Worm (Caenorhabditis elegans) whole organism, late embryonic: ENCODE measurements around the gene F52G3.7.
A peak's percentile ranks its signal among the peaks of the same experiment; 100 is the strongest.

Experiments used
- C38D4.7 ChIP-seq: fragments of 200-800 bp; sonication (Bioruptor generic); optimal IDR thresholded peaks from 2 replicates; lab custom pipeline; 2018; ENCODE audit warnings: mild to moderate bottlenecking, missing genetic modification characterization, moderate library complexity, missing compliant biosample characterization
- F13H6.1 ChIP-seq: sonication (generic microtip); optimal IDR thresholded peaks from 2 replicates; lab custom pipeline; 2016; ENCODE audit warnings: missing genetic modification characterization, missing compliant biosample characterization
- K02D7.2 ChIP-seq: sonication (generic microtip); optimal IDR thresholded peaks from 2 replicates; lab custom pipeline; 2017; ENCODE audit warnings: mild to moderate bottlenecking, missing genetic modification characterization, missing compliant biosample characterization
- T23F11.4 ChIP-seq: fragments of 200-800 bp; sonication (Bioruptor generic); optimal IDR thresholded peaks from 2 replicates; lab custom pipeline; 2018; ENCODE audit warnings: mild to moderate bottlenecking, missing genetic modification characterization, missing compliant biosample characterization
- ahr-1 ChIP-seq: sonication (generic microtip); optimal IDR thresholded peaks from 2 replicates; lab custom pipeline; 2016; ENCODE audit warnings: missing genetic modification characterization, missing compliant biosample characterization
- ama-1 ChIP-seq: fragments of 150-350 bp; optimal IDR thresholded peaks from 2 replicates; lab custom pipeline; 2014
- ceh-14 ChIP-seq: sonication (generic microtip); optimal IDR thresholded peaks from 2 replicates; lab custom pipeline; 2016; ENCODE audit warnings: missing genotype, missing genetic modification characterization, missing compliant biosample characterization
- ceh-18 ChIP-seq: sonication (generic microtip); optimal IDR thresholded peaks from 2 replicates; lab custom pipeline; 2016; ENCODE audit warnings: missing genetic modification characterization, missing compliant biosample characterization
- ceh-2 ChIP-seq: sonication (generic microtip); optimal IDR thresholded peaks from 2 replicates; lab custom pipeline; 2016; ENCODE audit warnings: missing genotype, missing genetic modification characterization, missing compliant biosample characterization
- ceh-22 ChIP-seq: sonication (generic microtip); optimal IDR thresholded peaks from 2 replicates; lab custom pipeline; 2017; ENCODE audit warnings: missing biosample characterization, missing genetic modification characterization
- ceh-24 ChIP-seq: sonication (generic microtip); optimal IDR thresholded peaks from 2 replicates; lab custom pipeline; 2016; ENCODE audit warnings: mild to moderate bottlenecking, missing genetic modification characterization, missing compliant biosample characterization
- ceh-30 ChIP-seq: fragments of 150-350 bp; optimal IDR thresholded peaks from 2 replicates; lab custom pipeline; 2014; ENCODE audit warnings: missing biosample characterization, missing genetic modification characterization
- ceh-31 ChIP-seq: sonication (generic microtip); optimal IDR thresholded peaks from 2 replicates; lab custom pipeline; 2016; ENCODE audit warnings: missing genetic modification characterization, missing compliant biosample characterization
- ceh-45 ChIP-seq: fragments of 200-800 bp; sonication (Bioruptor generic); IDR thresholded peaks from 2 replicates; pipeline ENCODE4 v1.3.6; 2022; ENCODE audit warnings: missing genetic modification reagents, missing genetic modification characterization, missing compliant biosample characterization
- ceh-48 ChIP-seq: sonication (generic microtip); optimal IDR thresholded peaks from 2 replicates; lab custom pipeline; 2016; ENCODE audit warnings: missing genetic modification characterization, inconsistent platforms, missing compliant biosample characterization
- ceh-6 ChIP-seq: fragments of 200-800 bp; sonication (Bioruptor generic); optimal IDR thresholded peaks from 2 replicates; lab custom pipeline; 2018; ENCODE audit warnings: mild to moderate bottlenecking, missing genetic modification characterization, missing compliant biosample characterization
- ceh-9 ChIP-seq: sonication (generic microtip); optimal IDR thresholded peaks from 2 replicates; lab custom pipeline; 2016; ENCODE audit warnings: mild to moderate bottlenecking, missing genetic modification characterization, inconsistent platforms, missing compliant biosample characterization
- che-1 ChIP-seq: sonication (generic microtip); optimal IDR thresholded peaks from 2 replicates; lab custom pipeline; 2016; ENCODE audit warnings: mild to moderate bottlenecking, missing genetic modification characterization, missing compliant biosample characterization
- dve-1 ChIP-seq: sonication (generic microtip); optimal IDR thresholded peaks from 2 replicates; lab custom pipeline; 2017; ENCODE audit warnings: antibody characterized with exemption, mild to moderate bottlenecking, missing genetic modification characterization, missing compliant biosample characterization
- elt-4 ChIP-seq: sonication (generic microtip); optimal IDR thresholded peaks from 2 replicates; lab custom pipeline; 2016; ENCODE audit warnings: missing genetic modification characterization, missing compliant biosample characterization
- ets-4 ChIP-seq: sonication (generic microtip); optimal IDR thresholded peaks from 2 replicates; lab custom pipeline; 2016; ENCODE audit warnings: missing genetic modification characterization, missing compliant biosample characterization
- eyg-1 ChIP-seq: sonication (generic microtip); optimal IDR thresholded peaks from 2 replicates; lab custom pipeline; 2016; ENCODE audit warnings: missing genotype, missing genetic modification characterization, missing compliant biosample characterization
- fkh-10 ChIP-seq: fragments of 150-350 bp; optimal IDR thresholded peaks from 2 replicates; lab custom pipeline; 2014; ENCODE audit warnings: missing biosample characterization, missing genetic modification reagents, missing genetic modification characterization
- gmeb-2 ChIP-seq: sonication (generic microtip); optimal IDR thresholded peaks from 2 replicates; lab custom pipeline; 2016; ENCODE audit warnings: missing genetic modification characterization, inconsistent platforms, missing compliant biosample characterization
- hlh-15 ChIP-seq: sonication (generic microtip); optimal IDR thresholded peaks from 2 replicates; lab custom pipeline; 2016; ENCODE audit warnings: missing genetic modification characterization, missing compliant biosample characterization
- hlh-30 ChIP-seq: sonication (generic microtip); optimal IDR thresholded peaks from 2 replicates; lab custom pipeline; 2017; ENCODE audit warnings: antibody characterized with exemption, missing genetic modification characterization, missing compliant biosample characterization; ENCODE audit not compliant: insufficient read depth
- hlh-6 ChIP-seq: sonication (generic microtip); optimal IDR thresholded peaks from 2 replicates; lab custom pipeline; 2016; ENCODE audit warnings: missing genotype, missing genetic modification characterization, missing compliant biosample characterization
- lim-6 ChIP-seq: sonication (generic microtip); optimal IDR thresholded peaks from 2 replicates; lab custom pipeline; 2016; ENCODE audit warnings: missing genetic modification characterization, missing compliant biosample characterization
- lin-11 ChIP-seq: fragments of 200-800 bp; sonication (Bioruptor generic); optimal IDR thresholded peaks from 2 replicates; lab custom pipeline; 2018; ENCODE audit warnings: mild to moderate bottlenecking, missing genetic modification characterization, missing compliant biosample characterization
- nfya-1 ChIP-seq: sonication (generic microtip); optimal IDR thresholded peaks from 2 replicates; lab custom pipeline; 2017; ENCODE audit warnings: missing genetic modification characterization, mild to moderate bottlenecking, missing compliant biosample characterization, antibody characterized with exemption, moderate library complexity
- nhr-11 ChIP-seq: fragments of 150-350 bp; optimal IDR thresholded peaks from 2 replicates; lab custom pipeline; 2014; ENCODE audit warnings: missing biosample characterization, missing genetic modification characterization
- nhr-232 ChIP-seq: sonication (generic microtip); optimal IDR thresholded peaks from 2 replicates; lab custom pipeline; 2016; ENCODE audit warnings: missing genetic modification characterization, missing compliant biosample characterization
- npax-4 ChIP-seq: sonication (generic microtip); optimal IDR thresholded peaks from 2 replicates; lab custom pipeline; 2016; ENCODE audit warnings: missing genetic modification characterization, missing compliant biosample characterization
- odd-2 ChIP-seq: sonication (generic microtip); optimal IDR thresholded peaks from 2 replicates; lab custom pipeline; 2017; ENCODE audit warnings: antibody characterized with exemption, mild to moderate bottlenecking, missing genetic modification characterization, missing compliant biosample characterization
- pat-9 ChIP-seq: fragments of 200-800 bp; sonication (Bioruptor generic); optimal IDR thresholded peaks from 2 replicates; lab custom pipeline; 2018; ENCODE audit warnings: mild to moderate bottlenecking, missing genetic modification characterization, moderate library complexity, missing compliant biosample characterization
- pax-1 ChIP-seq: fragments of 150-350 bp; optimal IDR thresholded peaks from 2 replicates; lab custom pipeline; 2014; ENCODE audit warnings: missing biosample characterization, missing genetic modification characterization
- pha-2 ChIP-seq: sonication (generic microtip); optimal IDR thresholded peaks from 2 replicates; lab custom pipeline; 2017; ENCODE audit warnings: mild to moderate bottlenecking, missing genetic modification characterization, missing compliant biosample characterization
- pha-4 ChIP-seq: fragments of 150-350 bp; optimal IDR thresholded peaks from 2 replicates; lab custom pipeline; 2018; ENCODE audit warnings: missing biosample characterization, missing genetic modification reagents, missing genetic modification characterization
- pqm-1 ChIP-seq: sonication (generic microtip); optimal IDR thresholded peaks from 2 replicates; lab custom pipeline; 2016; ENCODE audit warnings: missing genetic modification characterization, missing compliant biosample characterization
- rnt-1 ChIP-seq: sonication (generic microtip); optimal IDR thresholded peaks from 2 replicates; lab custom pipeline; 2016; ENCODE audit warnings: missing genetic modification characterization, missing compliant biosample characterization
- sdc-2 ChIP-seq: sonication (generic microtip); optimal IDR thresholded peaks from 2 replicates; lab custom pipeline; 2016; ENCODE audit warnings: missing genotype, missing genetic modification characterization, missing compliant biosample characterization
- syd-9 ChIP-seq: sonication (generic microtip); optimal IDR thresholded peaks from 2 replicates; lab custom pipeline; 2016; ENCODE audit warnings: mild to moderate bottlenecking, missing genetic modification characterization, moderate library complexity, missing compliant biosample characterization
- ttx-3 ChIP-seq: sonication (generic microtip); optimal IDR thresholded peaks from 2 replicates; lab custom pipeline; 2016; ENCODE audit warnings: missing genetic modification reagents, missing genetic modification characterization, missing compliant biosample characterization
- unc-42 ChIP-seq: sonication (generic microtip); optimal IDR thresholded peaks from 2 replicates; lab custom pipeline; 2016; ENCODE audit warnings: missing genotype, missing genetic modification characterization, missing compliant biosample characterization
- unc-86 ChIP-seq: sonication (generic microtip); optimal IDR thresholded peaks from 2 replicates; lab custom pipeline; 2016; ENCODE audit warnings: missing genetic modification characterization, missing compliant biosample characterization
- ztf-16 ChIP-seq: sonication (generic microtip); optimal IDR thresholded peaks from 2 replicates; lab custom pipeline; 2017; ENCODE audit warnings: missing genetic modification characterization, missing compliant biosample characterization

Gene F52G3.7

ce11 chrX:16929560-16930332, 34.0 kb upstream of the F52G3.7 start (continued):
- TF ChIP-seq dve-1 (tag; lab: Kevin White, UChicago) (peak; percentile 86), nhr-232 (no peak), ama-1 (peak; percentile 98), nhr-11 (tag; lab: Kevin White, UChicago) (peak; percentile 84), ceh-22 (tag; lab: Kevin White, UChicago) (peak; percentile 75), nfya-1 (peak; percentile 98), pat-9 (peak; percentile 31), ztf-16 (tag; lab: Kevin White, UChicago) (peak; percentile 76), ceh-14 (tag; lab: Kevin White, UChicago) (peak; percentile 86), eyg-1 (peak; percentile 73), C38D4.7 (peak; percentile 45), npax-4 (no peak), F13H6.1 (tag; lab: Kevin White, UChicago) (peak; percentile 93), hlh-6 (tag; lab: Kevin White, UChicago) (peak; percentile 78), pax-1 (tag; lab: Kevin White, UChicago) (peak; percentile 100), gmeb-2 (tag; lab: Kevin White, UChicago) (peak; percentile 34), ceh-18 (tag; lab: Kevin White, UChicago) (peak; percentile 100), che-1 (tag; lab: Kevin White, UChicago) (peak; percentile 56), elt-4 (tag; lab: Kevin White, UChicago) (no peak)

- TF ChIP-seq rnt-1 (tag; lab: Kevin White, UChicago) (no peak), lin-11 (tag; lab: Kevin White, UChicago) (no peak), T23F11.4 (GFP tag; lab: Kevin White, UChicago) (no peak), che-1 (tag; lab: Kevin White, UChicago) (no peak), ztf-16 (tag; lab: Kevin White, UChicago) (no peak), unc-86 (tag; lab: Kevin White, UChicago) (no peak), pha-2 (tag; lab: Kevin White, UChicago) (no peak), syd-9 (tag; lab: Kevin White, UChicago) (no peak), odd-2 (tag; lab: Kevin White, UChicago) (no peak), ceh-48 (tag; lab: Kevin White, UChicago) (no peak), fkh-10 (no peak), hlh-15 (no peak), hlh-6 (tag; lab: Kevin White, UChicago) (no peak), ceh-6 (no peak), lim-6 (tag; lab: Kevin White, UChicago) (no peak), ceh-31 (tag; lab: Kevin White, UChicago) (no peak), ceh-24 (no peak)
- TF ChIP-seq, all 69 proteins: peak for 0
Observed at ce11 chrX:16930333-16930621, 33.4 kb upstream of the F52G3.7 start.

- no peak for TF ChIP-seq ceh-48 (tag; lab: Kevin White, UChicago)
- no peak for TF ChIP-seq pqm-1 (tag; lab: Kevin White, UChicago)
- TF ChIP-seq unc-42, result no peak
- 0 out of 2 replicates have a peak, but pooled peaks have one; percentile 47 for TF ChIP-seq ceh-45 (GFP tag; lab: Robert Waterston, UW)
- TF ChIP-seq ets-4 (tag; lab: Kevin White, UChicago), result no peak
- peak; percentile 80 for TF ChIP-seq ama-1
- TF ChIP-seq unc-86 (tag; lab: Kevin White, UChicago), result no peak
- TF ChIP-seq lim-6 (tag; lab: Kevin White, UChicago), result no peak
- no peak for TF ChIP-seq ceh-2 (tag; lab: Kevin White, UChicago)
- no peak for TF ChIP-seq F13H6.1 (tag; lab: Kevin White, UChicago)
- TF ChIP-seq nfya-1, result no peak
- TF ChIP-seq ceh-9 (tag; lab: Kevin White, UChicago), result no peak
- TF ChIP-seq elt-4 (tag; lab: Kevin White, UChicago), result no peak
- TF ChIP-seq ahr-1 (tag; lab: Kevin White, UChicago), result peak; percentile 34
- no peak for TF ChIP-seq hlh-30 (tag; lab: Kevin White, UChicago)
- TF ChIP-seq ceh-30 (tag; lab: Kevin White, UChicago), result peak; percentile 9
- TF ChIP-seq dve-1 (tag; lab: Kevin White, UChicago), result no peak
- no peak for TF ChIP-seq lin-11 (tag; lab: Kevin White, UChicago)
- TF ChIP-seq K02D7.2 (tag; lab: Kevin White, UChicago), result no peak
- TF ChIP-seq sdc-2 (tag; lab: Kevin White, UChicago), result no peak
- TF ChIP-seq ttx-3 (tag; lab: Kevin White, UChicago), result no peak
- TF ChIP-seq pha-4 (tag; lab: Kevin White, UChicago), result no peak
Observed at ce11 chrX:16930663-16931097, 33.0 kb upstream of the F52G3.7 start.
